Fruit fly (Drosophila melanogaster) whole organism, embryonic: ENCODE measurements around the gene rut.

Source experiments
- Ada2b ChIP-seq: fragments of 200-800 bp; sonication (Bioruptor generic); IDR thresholded peaks from 2 replicates; pipeline ENCODE4 v1.3.6; 2022; ENCODE audit warnings: missing biosample characterization, missing genetic modification characterization
- Adf1 ChIP-seq: fragments of 200-800 bp; sonication (Bioruptor generic); IDR thresholded peaks from 2 replicates; pipeline ENCODE4 v1.3.6; 2022; ENCODE audit warnings: missing biosample characterization, missing genetic modification characterization
- Asciz ChIP-seq: fragments of 200-800 bp; sonication (Bioruptor generic); optimal IDR thresholded peaks from 2 replicates; lab custom pipeline; 2017; ENCODE audit warnings: missing biosample characterization, mild to moderate bottlenecking, missing genetic modification characterization, missing genetic modification reagents
- CG1024 ChIP-seq: fragments of 200-800 bp; sonication (Bioruptor generic); IDR thresholded peaks from 2 replicates; pipeline ENCODE4 v1.3.6; 2022; ENCODE audit warnings: missing biosample characterization, missing genetic modification characterization
- CG10979 ChIP-seq: fragments of 200-800 bp; sonication (Bioruptor generic); optimal IDR thresholded peaks from 2 replicates; lab custom pipeline; 2018; ENCODE audit warnings: missing biosample characterization, mild to moderate bottlenecking, missing genetic modification characterization, moderate library complexity
- CG11398 ChIP-seq: fragments of 200-800 bp; sonication (Bioruptor generic); optimal IDR thresholded peaks from 2 replicates; lab custom pipeline; 2016; ENCODE audit warnings: missing biosample characterization, missing genetic modification characterization
- CG13287 ChIP-seq: fragments of 200-800 bp; sonication (Bioruptor generic); IDR thresholded peaks from 2 replicates; pipeline ENCODE4 v1.3.6; 2022; ENCODE audit warnings: missing biosample characterization, missing genetic modification characterization; ENCODE audit not compliant: partially characterized antibody
- CG1602 ChIP-seq: fragments of 200-800 bp; sonication (Bioruptor generic); optimal IDR thresholded peaks from 3 replicates; lab custom pipeline; 2016; ENCODE audit warnings: missing biosample characterization, missing genetic modification characterization
- CG17186 ChIP-seq: fragments of 200-800 bp; sonication (Bioruptor generic); optimal IDR thresholded peaks from 3 replicates; lab custom pipeline; 2017; ENCODE audit warnings: missing biosample characterization, missing genetic modification reagents, missing genetic modification characterization
- CG17328 ChIP-seq: fragments of 200-800 bp; sonication (Bioruptor generic); IDR thresholded peaks from 2 replicates; pipeline ENCODE4 v1.3.6; 2022; ENCODE audit warnings: missing biosample characterization, missing genetic modification characterization
- CG2875 ChIP-seq: fragments of 200-800 bp; sonication (Bioruptor generic); optimal IDR thresholded peaks from 2 replicates; lab custom pipeline; 2017; ENCODE audit warnings: missing biosample characterization, mild to moderate bottlenecking, missing genetic modification characterization, missing genetic modification reagents
- CG3281 ChIP-seq: fragments of 200-800 bp; sonication (Bioruptor generic); optimal IDR thresholded peaks from 3 replicates; lab custom pipeline; 2017; ENCODE audit warnings: missing biosample characterization, mild to moderate bottlenecking, missing genetic modification characterization
- CG4730 ChIP-seq: fragments of 200-800 bp; sonication (Bioruptor generic); IDR thresholded peaks from 2 replicates; pipeline ENCODE4 v1.3.6; 2022; ENCODE audit warnings: missing biosample characterization, missing genetic modification characterization
- CG4854 ChIP-seq: fragments of 200-800 bp; sonication (Bioruptor generic); optimal IDR thresholded peaks from 2 replicates; lab custom pipeline; 2016; ENCODE audit warnings: missing biosample characterization, missing genetic modification characterization, inconsistent platforms
- CG7987 ChIP-seq: fragments of 200-800 bp; sonication (Bioruptor generic); optimal IDR thresholded peaks from 2 replicates; lab custom pipeline; 2018; ENCODE audit warnings: missing biosample characterization, mild to moderate bottlenecking, missing genetic modification characterization, moderate library complexity
- CG8478 ChIP-seq: fragments of >200 bp; optimal IDR thresholded peaks from 2 replicates; lab custom pipeline; 2018
- CG9932 ChIP-seq: fragments of 200-800 bp; sonication (Bioruptor generic); IDR thresholded peaks from 2 replicates; pipeline ENCODE4 v1.3.6; 2022; ENCODE audit warnings: missing biosample characterization, missing genetic modification characterization
- Doc3 ChIP-seq: fragments of 200-800 bp; sonication (Bioruptor generic); IDR thresholded peaks from 3 replicates; pipeline ENCODE4 v1.3.6; 2022; ENCODE audit warnings: missing biosample characterization, missing genetic modification characterization; ENCODE audit not compliant: partially characterized antibody
- ERR ChIP-seq: fragments of 200-800 bp; sonication (Bioruptor generic); optimal IDR thresholded peaks from 2 replicates; lab custom pipeline; 2016; ENCODE audit warnings: missing biosample characterization, missing genetic modification characterization
- Eip74EF ChIP-seq, 2 experiments: fragments of 200-800 bp in 1 of 2; fragments of >200 bp in 1 of 2; sonication (Bioruptor generic) in 1 of 2; optimal IDR thresholded peaks; 2 replicates each; lab custom pipeline; 2017 to 2019; ENCODE audit warnings: missing biosample characterization in 2 of 2, missing genetic modification characterization in 2 of 2, mild to moderate bottlenecking in 1 of 2, moderate library complexity in 1 of 2
- Elba2 ChIP-seq: fragments of 200-800 bp; sonication (Bioruptor generic); optimal IDR thresholded peaks from 3 replicates; lab custom pipeline; 2016; ENCODE audit warnings: missing biosample characterization, missing genetic modification characterization
- Fer1 ChIP-seq: fragments of 200-800 bp; sonication (Bioruptor generic); optimal IDR thresholded peaks from 2 replicates; lab custom pipeline; 2017; ENCODE audit warnings: missing biosample characterization, mild to moderate bottlenecking, missing genetic modification characterization
- H15 ChIP-seq: fragments of 200-800 bp; sonication (Bioruptor generic); IDR thresholded peaks from 3 replicates; pipeline ENCODE4 v1.3.6; 2022; ENCODE audit warnings: missing biosample characterization, missing genetic modification characterization
- Hey ChIP-seq: fragments of 200-800 bp; sonication (Bioruptor generic); optimal IDR thresholded peaks from 3 replicates; lab custom pipeline; 2018; ENCODE audit warnings: missing biosample characterization, mild to moderate bottlenecking, missing genetic modification characterization
- Hmx ChIP-seq: fragments of 200-800 bp; sonication (Bioruptor generic); optimal IDR thresholded peaks from 2 replicates; lab custom pipeline; 2016; ENCODE audit warnings: missing biosample characterization, missing genetic modification characterization
- Lim3 ChIP-seq: fragments of 200-800 bp; sonication (Bioruptor generic); IDR thresholded peaks from 2 replicates; pipeline ENCODE4 v1.3.6; 2022; ENCODE audit warnings: missing biosample characterization, missing genetic modification characterization
- Mad ChIP-seq: fragments of 200-800 bp; sonication (Bioruptor generic); optimal IDR thresholded peaks from 2 replicates; lab custom pipeline; 2016; ENCODE audit warnings: missing biosample characterization, missing genetic modification characterization
- Nf-YC ChIP-seq: fragments of 200-800 bp; optimal IDR thresholded peaks from 3 replicates; lab custom pipeline; 2019; ENCODE audit warnings: missing biosample characterization, mild to moderate bottlenecking, missing genetic modification characterization, moderate library complexity
- Optix ChIP-seq: fragments of 200-800 bp; sonication (Bioruptor generic); IDR thresholded peaks from 3 replicates; pipeline ENCODE4 v1.3.6; 2022; ENCODE audit warnings: missing biosample characterization, missing genetic modification characterization
- crc ChIP-seq: fragments of 200-800 bp; sonication (Bioruptor generic); optimal IDR thresholded peaks from 2 replicates; lab custom pipeline; 2016; ENCODE audit warnings: missing biosample characterization, missing genetic modification characterization
- dmrt11E ChIP-seq: fragments of 200-800 bp; sonication (Bioruptor generic); optimal IDR thresholded peaks from 3 replicates; lab custom pipeline; 2018; ENCODE audit warnings: missing biosample characterization, mild to moderate bottlenecking, missing genetic modification characterization, moderate library complexity
- dysf ChIP-seq: fragments of 200-800 bp; sonication (Bioruptor generic); IDR thresholded peaks from 3 replicates; pipeline ENCODE4 v1.3.6; 2022; ENCODE audit warnings: missing biosample characterization, missing genetic modification characterization
- en ChIP-seq: fragments of 200-800 bp; sonication (Bioruptor generic); optimal IDR thresholded peaks from 2 replicates; lab custom pipeline; 2016; ENCODE audit warnings: missing biosample characterization, missing genetic modification characterization
- fu2 ChIP-seq: fragments of 200-800 bp; sonication (Bioruptor generic); optimal IDR thresholded peaks from 2 replicates; lab custom pipeline; 2016; ENCODE audit warnings: missing biosample characterization, missing genetic modification characterization
- gsb ChIP-seq: fragments of 200-800 bp; sonication (Bioruptor generic); IDR thresholded peaks from 2 replicates; pipeline ENCODE4 v1.3.6; 2022; ENCODE audit warnings: missing biosample characterization, missing genetic modification characterization
- ham ChIP-seq: fragments of 200-800 bp; sonication (Bioruptor generic); IDR thresholded peaks from 2 replicates; pipeline ENCODE4 v1.3.6; 2022; ENCODE audit warnings: missing biosample characterization, missing genetic modification characterization
- inv ChIP-seq: fragments of 200-800 bp; sonication (Bioruptor generic); IDR thresholded peaks from 2 replicates; pipeline ENCODE4 v1.3.6; 2022; ENCODE audit warnings: missing biosample characterization, missing genetic modification characterization; ENCODE audit not compliant: partially characterized antibody
- knrl ChIP-seq: fragments of 200-800 bp; sonication (Bioruptor generic); IDR thresholded peaks from 3 replicates; pipeline ENCODE4 v1.3.6; 2022; ENCODE audit warnings: missing biosample characterization, missing genetic modification characterization; ENCODE audit not compliant: partially characterized antibody
- mld ChIP-seq: fragments of 200-800 bp; sonication (Bioruptor generic); IDR thresholded peaks from 3 replicates; pipeline ENCODE4 v1.3.6; 2022; ENCODE audit warnings: missing biosample characterization, missing genetic modification characterization; ENCODE audit not compliant: partially characterized antibody
- nerfin-2 ChIP-seq: fragments of 200-800 bp; sonication (Bioruptor generic); IDR thresholded peaks from 2 replicates; pipeline ENCODE4 v1.3.6; 2022; ENCODE audit warnings: missing biosample characterization, missing genetic modification characterization; ENCODE audit not compliant: partially characterized antibody
- odd ChIP-seq: fragments of 200-800 bp; sonication (Bioruptor generic); optimal IDR thresholded peaks from 2 replicates; lab custom pipeline; 2017; ENCODE audit warnings: missing biosample characterization, mild to moderate bottlenecking, missing genetic modification characterization
- p53 ChIP-seq: fragments of 200-800 bp; sonication (Bioruptor generic); optimal IDR thresholded peaks from 2 replicates; lab custom pipeline; 2016; ENCODE audit warnings: missing biosample characterization, missing genetic modification characterization
- pzg ChIP-seq: fragments of 200-800 bp; sonication (Bioruptor generic); optimal IDR thresholded peaks from 3 replicates; lab custom pipeline; 2018; ENCODE audit warnings: missing biosample characterization, mild to moderate bottlenecking, missing genetic modification characterization, moderate library complexity
- seq ChIP-seq: fragments of 200-800 bp; sonication (Bioruptor generic); IDR thresholded peaks from 2 replicates; pipeline ENCODE4 v1.3.6; 2022; ENCODE audit warnings: missing biosample characterization, missing genetic modification characterization
- stc ChIP-seq: fragments of 200-800 bp; sonication (Bioruptor generic); IDR thresholded peaks from 2 replicates; pipeline ENCODE4 v1.3.6; 2022; ENCODE audit warnings: missing biosample characterization, missing genetic modification characterization
- sug ChIP-seq: fragments of 200-800 bp; optimal IDR thresholded peaks from 2 replicates; lab custom pipeline; 2019; ENCODE audit warnings: missing biosample characterization, mild to moderate bottlenecking, missing genetic modification characterization, moderate library complexity
- trem ChIP-seq: fragments of 200-800 bp; optimal IDR thresholded peaks from 3 replicates; lab custom pipeline; 2019; ENCODE audit warnings: missing biosample characterization, mild to moderate bottlenecking, missing genetic modification characterization, moderate library complexity
- trh ChIP-seq: fragments of 200-800 bp; sonication (Bioruptor generic); optimal IDR thresholded peaks from 2 replicates; lab custom pipeline; 2016; ENCODE audit warnings: missing biosample characterization, missing genetic modification characterization
- vvl ChIP-seq: fragments of 200-800 bp; sonication (Bioruptor generic); IDR thresholded peaks from 2 replicates; pipeline ENCODE4 v1.3.6; 2022; ENCODE audit warnings: missing biosample characterization, missing genetic modification characterization
- wek ChIP-seq: fragments of 200-800 bp; sonication (Bioruptor generic); optimal IDR thresholded peaks from 3 replicates; lab custom pipeline; 2018; ENCODE audit warnings: missing biosample characterization, mild to moderate bottlenecking, missing genetic modification characterization, moderate library complexity

rut gene

dm6 chrX:14825922-14826617 lies at the start of gene rut (continued):
- TF ChIP-seq Eip74EF (GFP tag; optimal IDR thresholded peaks at IDR 0.05; lab: Kevin White, UChicago) (no peak), knrl (GFP tag; lab: Robert Waterston, UW) (peak; percentile 97), en (GFP tag; lab: Kevin White, UChicago) (no peak), CG17186 (GFP tag; lab: Kevin White, UChicago) (no peak), CG4854 (no peak), CG17328 (GFP tag; lab: Robert Waterston, UW) (no peak), CG9932 (peak; percentile 78), crc (no peak), Elba2 (GFP tag; lab: Kevin White, UChicago) (no peak), Hmx (no peak), Mad (GFP tag; lab: Kevin White, UChicago) (no peak), ERR (GFP tag; lab: Kevin White, UChicago) (no peak), Ada2b (no peak), trem (tag; lab: Kevin White, UChicago) (no peak), CG1024 (GFP tag; lab: Robert Waterston, UW) (no peak), trh (GFP tag; lab: Kevin White, UChicago) (no peak), Adf1 (peak; percentile 52), dysf (GFP tag; lab: Robert Waterston, UW) (no peak), H15 (GFP tag; lab: Robert Waterston, UW) (no peak), Doc3 (GFP tag; lab: Robert Waterston, UW) (peak; percentile 90), CG4730 (no peak), CG8478 (lab: Kevin White, UChicago) (no peak), Lim3 (GFP tag; lab: Robert Waterston, UW) (no peak), pzg (GFP tag; lab: Kevin White, UChicago) (peak; percentile 64), CG11398 (GFP tag; lab: Kevin White, UChicago) (no peak), fu2 (GFP tag; lab: Kevin White, UChicago) (no peak), CG13287 (GFP tag; lab: Robert Waterston, UW) (peak; percentile 93), Optix (GFP tag; lab: Robert Waterston, UW) (0 out of 3 replicates have a peak, but pooled peaks have one; percentile 10), stc (GFP tag; lab: Robert Waterston, UW) (0 out of 2 replicates have a peak, but pooled peaks have one; percentile 26), CG7987 (GFP tag; lab: Kevin White, UChicago) (peak; percentile 3), Hey (tag; lab: Kevin White, UChicago) (no peak), seq (GFP tag; lab: Robert Waterston, UW) (0 out of 2 replicates have a peak, but pooled peaks have one; percentile 6), CG10979 (tag; lab: Kevin White, UChicago) (no peak), CG3281 (no peak), p53 (GFP tag; lab: Kevin White, UChicago) (no peak), CG1602 (no peak), Nf-YC (no peak), CG2875 (GFP tag; lab: Kevin White, UChicago) (no peak), inv (GFP tag; lab: Robert Waterston, UW) (peak; percentile 97), nerfin-2 (GFP tag; lab: Robert Waterston, UW) (peak; percentile 84), Fer1 (GFP tag; lab: Kevin White, UChicago) (peak; percentile 17), wek (GFP tag; lab: Kevin White, UChicago) (no peak), mld (peak; percentile 93), dmrt11E (tag; lab: Kevin White, UChicago) (no peak), sug (tag; lab: Kevin White, UChicago) (peak; percentile 13), ham (no peak), vvl (peak; percentile 41), Asciz (no peak), odd (GFP tag; lab: Kevin White, UChicago) (no peak), gsb (GFP tag; lab: Robert Waterston, UW) (no peak)
